Fruit fly (Drosophila melanogaster): ENCODE measurements around the gene CG31909.

DNA sequence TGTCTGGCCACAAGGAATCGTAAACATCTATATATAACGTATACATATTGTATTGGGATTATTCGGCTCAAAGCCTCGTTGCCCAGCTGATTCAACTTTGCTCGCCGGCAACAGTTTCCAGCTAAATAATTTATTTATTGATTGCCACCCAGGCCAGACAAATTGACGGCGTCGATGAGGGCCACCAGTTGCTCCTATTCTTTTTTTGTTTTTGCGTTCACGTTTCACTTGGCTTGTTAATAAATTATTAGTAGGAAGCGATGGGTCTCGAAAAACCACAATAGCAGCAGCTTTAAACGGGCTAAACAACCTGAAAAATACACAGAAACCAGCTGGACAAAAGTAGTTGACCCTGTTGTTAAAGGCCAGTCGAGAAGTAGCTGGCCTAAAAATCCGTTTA is 40.3 kb upstream of the CG31909 start:
- no peak for TF ChIP-seq CG13204 (GFP tag; optimal IDR thresholded peaks at IDR 0.05)
- no peak for TF ChIP-seq rn (GFP tag; IDR thresholded peaks at IDR 0.05)
- no peak for TF ChIP-seq CG10348 (GFP tag; IDR thresholded peaks at IDR 0.05)
- no peak for TF ChIP-seq D1 (tag; optimal IDR thresholded peaks at IDR 0.05)
- no peak for TF ChIP-seq CG8301 (tag; optimal IDR thresholded peaks at IDR 0.05)
- no peak for TF ChIP-seq CG34367 (tag; optimal IDR thresholded peaks at IDR 0.05)
- TF ChIP-seq gl (tag; optimal IDR thresholded peaks at IDR 0.05), result no peak
- TF ChIP-seq CG9948 (tag; optimal IDR thresholded peaks at IDR 0.05), result no peak
- TF ChIP-seq Ets98B (GFP tag; IDR thresholded peaks at IDR 0.05), result no peak
- no peak for TF ChIP-seq CG15710 (tag; optimal IDR thresholded peaks at IDR 0.05)
- TF ChIP-seq EcR (GFP tag; optimal IDR thresholded peaks at IDR 0.05), result peak; percentile 6
- no peak for TF ChIP-seq Pif1B (GFP tag; optimal IDR thresholded peaks at IDR 0.05)
- no peak for TF ChIP-seq CG12605 (GFP tag; IDR thresholded peaks at IDR 0.05)
